Worm (Caenorhabditis elegans): Measurements from ENCODE around the gene fbxa-150.

Gene fbxa-150

ce11 chrV:20522219-20522618 lies at the start of gene fbxa-150, which contains the start of gene Y38H6C.9:
fbxa-150 (plus strand) TSS chrV:20522598.
Y38H6C.9 (minus strand) TSS chrV:20522270.
- TF ChIP-seq him-1 (tag; optimal IDR thresholded peaks at IDR 0.05), result no peak
- TF ChIP-seq dao-5 (tag; optimal IDR thresholded peaks at IDR 0.05), result no peak
- no peak for TF ChIP-seq W03F9.2 (tag; optimal IDR thresholded peaks at IDR 0.05)

ce11 chrV:20475029-20475428 lies 47.4 kb upstream of the fbxa-150 start:
- no peak for TF ChIP-seq dao-5 (tag; optimal IDR thresholded peaks at IDR 0.05)
- no peak for TF ChIP-seq him-1 (tag; optimal IDR thresholded peaks at IDR 0.05)
- no peak for TF ChIP-seq W03F9.2 (tag; optimal IDR thresholded peaks at IDR 0.05)

- TF ChIP-seq dao-5 (tag; optimal IDR thresholded peaks at IDR 0.05) (no peak), W03F9.2 (tag; optimal IDR thresholded peaks at IDR 0.05) (no peak), him-1 (tag; optimal IDR thresholded peaks at IDR 0.05) (no peak)
Observed at ce11 chrV:20475830-20476229, 46.6 kb upstream of the fbxa-150 start, which contains the start of gene B0250.7. B0250.7 (minus strand) TSS chrV:20476061.

ce11 chrV:20476514-20476913 lies 45.9 kb upstream of the fbxa-150 start:
- no peak for TF ChIP-seq W03F9.2 (tag; optimal IDR thresholded peaks at IDR 0.05)
- TF ChIP-seq dao-5 (tag; optimal IDR thresholded peaks at IDR 0.05), result no peak
- no peak for TF ChIP-seq him-1 (tag; optimal IDR thresholded peaks at IDR 0.05)

- TF ChIP-seq him-1 (tag; optimal IDR thresholded peaks at IDR 0.05) (no peak), dao-5 (tag; optimal IDR thresholded peaks at IDR 0.05) (no peak), W03F9.2 (tag; optimal IDR thresholded peaks at IDR 0.05) (no peak)
Observed at ce11 chrV:20476981-20477380, 45.4 kb upstream of the fbxa-150 start.

- TF ChIP-seq W03F9.2 (tag; optimal IDR thresholded peaks at IDR 0.05) (peak; percentile 33), him-1 (tag; optimal IDR thresholded peaks at IDR 0.05) (no peak), dao-5 (tag; optimal IDR thresholded peaks at IDR 0.05) (no peak)
Observed at ce11 chrV:20479013-20479739, 43.2 kb upstream of the fbxa-150 start, which contains the start of the genes calf-1 and rpl-2. calf-1 (minus strand) TSS chrV:20479089. rpl-2 (plus strand) TSS chrV:20479689.

- TF ChIP-seq dao-5 (tag; optimal IDR thresholded peaks at IDR 0.05) (no peak), him-1 (tag; optimal IDR thresholded peaks at IDR 0.05) (no peak), W03F9.2 (tag; optimal IDR thresholded peaks at IDR 0.05) (no peak)
Observed at ce11 chrV:20480790-20481189, 41.6 kb upstream of the fbxa-150 start.

ce11 chrV:20485285-20485684 lies 37.1 kb upstream of the fbxa-150 start, which contains the start of gene dhcr-7:
dhcr-7 (minus strand) TSS chrV:20485385.
- TF ChIP-seq him-1 (tag; optimal IDR thresholded peaks at IDR 0.05), result no peak
- no peak for TF ChIP-seq dao-5 (tag; optimal IDR thresholded peaks at IDR 0.05)
- TF ChIP-seq W03F9.2 (tag; optimal IDR thresholded peaks at IDR 0.05), result no peak

ce11 chrV:20486549-20486948 lies 35.8 kb upstream of the fbxa-150 start:
- TF ChIP-seq him-1 (tag; optimal IDR thresholded peaks at IDR 0.05), result no peak

ce11 chrV:20489102-20489501 lies 33.3 kb upstream of the fbxa-150 start, which contains the start of gene srbc-78:
srbc-78 (minus strand) TSS chrV:20489202.
- no peak for TF ChIP-seq dao-5 (tag; optimal IDR thresholded peaks at IDR 0.05)
- no peak for TF ChIP-seq him-1 (tag; optimal IDR thresholded peaks at IDR 0.05)
- no peak for TF ChIP-seq W03F9.2 (tag; optimal IDR thresholded peaks at IDR 0.05)

- no peak for TF ChIP-seq him-1 (tag; optimal IDR thresholded peaks at IDR 0.05)
- no peak for TF ChIP-seq W03F9.2 (tag; optimal IDR thresholded peaks at IDR 0.05)
- TF ChIP-seq dao-5 (tag; optimal IDR thresholded peaks at IDR 0.05), result no peak
Observed at ce11 chrV:20492385-20492784, 30.0 kb upstream of the fbxa-150 start, which contains the start of gene srbc-79. srbc-79 (minus strand) TSS chrV:20492485.

ce11 chrV:20493271-20494231 lies 28.8 kb upstream of the fbxa-150 start, which contains the start of gene B0250.5:
B0250.5 (plus strand) TSS chrV:20493924.
- no peak for TF ChIP-seq him-1 (tag; optimal IDR thresholded peaks at IDR 0.05)
- no peak for TF ChIP-seq W03F9.2 (tag; optimal IDR thresholded peaks at IDR 0.05)
- no peak for TF ChIP-seq dao-5 (tag; optimal IDR thresholded peaks at IDR 0.05)

ce11 chrV:20497537-20497936 lies 24.9 kb upstream of the fbxa-150 start:
- TF ChIP-seq dao-5 (tag; optimal IDR thresholded peaks at IDR 0.05) (no peak), W03F9.2 (tag; optimal IDR thresholded peaks at IDR 0.05) (no peak), him-1 (tag; optimal IDR thresholded peaks at IDR 0.05) (no peak)
